Worm (Caenorhabditis elegans): ENCODE data around the gene F38B2.6.

- no peak for TF ChIP-seq mab-5 (tag; optimal IDR thresholded peaks at IDR 0.05)
- no peak for TF ChIP-seq nhr-237 (tag; optimal IDR thresholded peaks at IDR 0.05)
- no peak for TF ChIP-seq elt-3 (tag; optimal IDR thresholded peaks at IDR 0.05)
These were observed at the start of gene F38B2.6 for ce11 chrX:11281148-11281547.

Data from whole organism, L2 larva.